Worm (Caenorhabditis elegans) whole organism, L1 larva: ENCODE results near the gene sdz-5.

ENCODE experiments used
- C04F5.9 ChIP-seq: sonication (generic microtip); optimal IDR thresholded peaks from 2 replicates; lab custom pipeline; 2016; ENCODE audit warnings: missing genetic modification characterization, missing compliant biosample characterization
- C16A3.4 ChIP-seq: fragments of 150-350 bp; optimal IDR thresholded peaks from 2 replicates; lab custom pipeline; 2014; ENCODE audit warnings: missing biosample characterization, missing genetic modification characterization
- C34B4.2 ChIP-seq: sonication (generic microtip); optimal IDR thresholded peaks from 2 replicates; lab custom pipeline; 2017; ENCODE audit warnings: mild to moderate bottlenecking, missing genetic modification characterization, missing compliant biosample characterization
- F16B12.6 ChIP-seq: fragments of 150-350 bp; optimal IDR thresholded peaks from 2 replicates; lab custom pipeline; 2014; ENCODE audit warnings: missing biosample characterization, missing genetic modification characterization
- Y116A8C.19 ChIP-seq: sonication (generic microtip); optimal IDR thresholded peaks from 2 replicates; lab custom pipeline; 2016; ENCODE audit warnings: missing compliant biosample characterization, missing genetic modification characterization, borderline replicate concordance
- aha-1 ChIP-seq: fragments of 150-350 bp; optimal IDR thresholded peaks from 2 replicates; lab custom pipeline; 2014; ENCODE audit warnings: missing biosample characterization, missing genetic modification characterization
- aly-2 ChIP-seq: fragments of 150-350 bp; optimal IDR thresholded peaks from 2 replicates; lab custom pipeline; 2014; ENCODE audit warnings: missing biosample characterization, missing genetic modification characterization
- ama-1 ChIP-seq: fragments of 150-350 bp; optimal IDR thresholded peaks from 2 replicates; lab custom pipeline; 2014
- ceh-82 ChIP-seq, 3 experiments: fragments of 150-350 bp in 1 of 3; sonication (generic microtip) in 2 of 3; optimal IDR thresholded peaks; 2 replicates each; lab custom pipeline; 2014 to 2017; ENCODE audit warnings: missing biosample characterization in 3 of 3, missing genetic modification characterization in 3 of 3
- ceh-88 ChIP-seq: fragments of 200-800 bp; sonication (Bioruptor generic); IDR thresholded peaks from 2 replicates; pipeline ENCODE4 v1.3.6; 2022; ENCODE audit warnings: missing genetic modification characterization, missing compliant biosample characterization
- ces-1 ChIP-seq: fragments of 150-350 bp; optimal IDR thresholded peaks from 2 replicates; lab custom pipeline; 2014; ENCODE audit warnings: missing biosample characterization, missing genetic modification reagents, missing genetic modification characterization
- dpl-1 ChIP-seq, 3 experiments: fragments of 150-350 bp in 2 of 3; sonication (generic microtip) in 1 of 3; optimal IDR thresholded peaks; 2 replicates each; lab custom pipeline; 2014 to 2017; ENCODE audit warnings: missing biosample characterization in 3 of 3, missing genetic modification characterization in 3 of 3, missing genetic modification reagents in 3 of 3
- dsc-1 ChIP-seq: sonication (generic microtip); optimal IDR thresholded peaks from 2 replicates; lab custom pipeline; 2016; ENCODE audit warnings: mild to moderate bottlenecking, missing genetic modification characterization, missing compliant biosample characterization
- efl-1 ChIP-seq, 4 experiments: fragments of 150-350 bp; optimal IDR thresholded peaks in 3 of 4; peaks in 1 of 4; 1 replicate in 1 of 4; 2 replicates in 3 of 4; lab custom pipeline; 2014; ENCODE audit warnings: missing biosample characterization in 2 of 4, missing genetic modification characterization in 2 of 4, missing genetic modification reagents in 2 of 4
- efl-3 ChIP-seq: fragments of 200-800 bp; sonication (Bioruptor generic); optimal IDR thresholded peaks from 2 replicates; lab custom pipeline; 2018; ENCODE audit warnings: mild to moderate bottlenecking, missing genetic modification characterization, missing compliant biosample characterization
- egl-13 ChIP-seq: sonication (generic microtip); optimal IDR thresholded peaks from 2 replicates; lab custom pipeline; 2016; ENCODE audit warnings: missing genotype, missing genetic modification reagents, missing genetic modification characterization, missing compliant biosample characterization
- egl-27 ChIP-seq, 2 experiments: fragments of 150-350 bp in 1 of 2; sonication (generic microtip); optimal IDR thresholded peaks; 3 replicates each; lab custom pipeline; 2017 to 2018; ENCODE audit warnings: missing biosample characterization in 2 of 2, missing genetic modification characterization in 2 of 2, missing genetic modification reagents in 2 of 2
- elt-2 ChIP-seq: sonication (generic microtip); optimal IDR thresholded peaks from 2 replicates; lab custom pipeline; 2016; ENCODE audit warnings: missing genetic modification characterization, mild to moderate bottlenecking, inconsistent platforms, missing compliant biosample characterization, missing genetic modification reagents
- ets-5 ChIP-seq: fragments of 200-800 bp; sonication (Bioruptor generic); IDR thresholded peaks from 2 replicates; pipeline ENCODE4 v1.3.6; 2022; ENCODE audit warnings: missing genetic modification characterization, missing compliant biosample characterization
- fkh-10 ChIP-seq: sonication (generic microtip); optimal IDR thresholded peaks from 2 replicates; lab custom pipeline; 2017; ENCODE audit warnings: missing biosample characterization, missing genetic modification reagents, missing genetic modification characterization
- fkh-8 ChIP-seq: sonication (generic microtip); optimal IDR thresholded peaks from 2 replicates; lab custom pipeline; 2016; ENCODE audit warnings: mild to moderate bottlenecking, missing genetic modification characterization, missing compliant biosample characterization
- grh-1 ChIP-seq: fragments of 200-800 bp; sonication (Bioruptor generic); IDR thresholded peaks from 2 replicates; pipeline ENCODE4 v1.3.6; 2022; ENCODE audit warnings: missing genetic modification reagents, missing genetic modification characterization, missing compliant biosample characterization
- hlh-4 ChIP-seq: sonication (generic microtip); optimal IDR thresholded peaks from 2 replicates; lab custom pipeline; 2016; ENCODE audit warnings: mild to moderate bottlenecking, missing genetic modification characterization, missing compliant biosample characterization
- hpl-2 ChIP-seq: fragments of 150-350 bp; optimal IDR thresholded peaks from 2 replicates; lab custom pipeline; 2014; ENCODE audit warnings: missing biosample characterization, missing genetic modification reagents, missing genetic modification characterization
- irx-1 ChIP-seq: sonication (generic microtip); optimal IDR thresholded peaks from 2 replicates; lab custom pipeline; 2016; ENCODE audit warnings: missing genetic modification characterization, missing compliant biosample characterization
- isw-1 ChIP-seq: fragments of 200-800 bp; sonication (Bioruptor generic); IDR thresholded peaks from 2 replicates; pipeline ENCODE4 v1.3.6; 2022; ENCODE audit warnings: missing genetic modification characterization, missing compliant biosample characterization
- jun-1 ChIP-seq: fragments of 150-350 bp; optimal IDR thresholded peaks from 2 replicates; lab custom pipeline; 2014; ENCODE audit warnings: missing biosample characterization, missing genetic modification reagents, missing genetic modification characterization
- lin-14 ChIP-seq: fragments of 200-800 bp; sonication (Bioruptor generic); optimal IDR thresholded peaks from 2 replicates; lab custom pipeline; 2018; ENCODE audit warnings: mild to moderate bottlenecking, missing genetic modification characterization, moderate library complexity, missing compliant biosample characterization
- lin-35 ChIP-seq, 2 experiments: fragments of 150-350 bp; optimal IDR thresholded peaks; 2 replicates each; lab custom pipeline; 2014; ENCODE audit warnings: missing biosample characterization in 2 of 2, missing genetic modification characterization in 2 of 2, missing genetic modification reagents in 2 of 2
- lin-39 ChIP-seq: fragments of 150-350 bp; optimal IDR thresholded peaks from 2 replicates; lab custom pipeline; 2014; ENCODE audit warnings: missing biosample characterization, missing genetic modification reagents, missing genetic modification characterization
- mdl-1 ChIP-seq, 2 experiments: fragments of 150-350 bp; optimal IDR thresholded peaks; 2 replicates each; lab custom pipeline; 2014 to 2017; ENCODE audit warnings: missing biosample characterization in 2 of 2, missing genetic modification characterization in 2 of 2, inconsistent platforms in 1 of 2
- mep-1 ChIP-seq: fragments of 150-350 bp; optimal IDR thresholded peaks from 2 replicates; lab custom pipeline; 2014; ENCODE audit warnings: missing biosample characterization, missing genetic modification characterization
- nhr-12 ChIP-seq: sonication (generic microtip); optimal IDR thresholded peaks from 2 replicates; lab custom pipeline; 2017; ENCODE audit warnings: missing biosample characterization, missing genetic modification characterization
- nhr-20 ChIP-seq: sonication (generic microtip); optimal IDR thresholded peaks from 2 replicates; lab custom pipeline; 2016; ENCODE audit warnings: mild to moderate bottlenecking, missing genetic modification characterization, missing compliant biosample characterization
- nhr-47 ChIP-seq: sonication (generic microtip); optimal IDR thresholded peaks from 2 replicates; lab custom pipeline; 2016; ENCODE audit warnings: mild to moderate bottlenecking, missing genetic modification characterization, moderate library complexity, missing compliant biosample characterization
- nhr-71 ChIP-seq: sonication (generic microtip); optimal IDR thresholded peaks from 2 replicates; lab custom pipeline; 2016; ENCODE audit warnings: mild to moderate bottlenecking, missing genetic modification characterization, moderate library complexity, missing compliant biosample characterization
- nhr-76 ChIP-seq: sonication (generic microtip); optimal IDR thresholded peaks from 2 replicates; lab custom pipeline; 2017; ENCODE audit warnings: missing biosample characterization, missing genetic modification characterization
- nhr-85 ChIP-seq: sonication (generic microtip); peaks from one replicate; lab custom pipeline; 2016; ENCODE audit warnings: missing genetic modification characterization, inconsistent platforms, missing compliant biosample characterization
- nhr-90 ChIP-seq: sonication (generic microtip); optimal IDR thresholded peaks from 2 replicates; lab custom pipeline; 2016; ENCODE audit warnings: mild to moderate bottlenecking, missing genetic modification characterization, missing compliant biosample characterization; ENCODE audit not compliant: poor library complexity
- pax-3 ChIP-seq: fragments of 200-800 bp; sonication (Bioruptor generic); optimal IDR thresholded peaks from 2 replicates; lab custom pipeline; 2018; ENCODE audit warnings: mild to moderate bottlenecking, missing genetic modification characterization, moderate library complexity, missing compliant biosample characterization
- pqm-1 ChIP-seq: sonication (generic microtip); optimal IDR thresholded peaks from 3 replicates; lab custom pipeline; 2017; ENCODE audit warnings: missing biosample characterization, missing genetic modification characterization
- rnt-1 ChIP-seq: sonication (generic microtip); optimal IDR thresholded peaks from 2 replicates; lab custom pipeline; 2016; ENCODE audit warnings: mild to moderate bottlenecking, missing genetic modification characterization, moderate library complexity, missing compliant biosample characterization
- skn-1 ChIP-seq: fragments of 150-350 bp; optimal IDR thresholded peaks from 2 replicates; lab custom pipeline; 2014; ENCODE audit warnings: missing biosample characterization, missing genetic modification characterization
- snpc-4 ChIP-seq: fragments of 150-350 bp; optimal IDR thresholded peaks from 2 replicates; lab custom pipeline; 2014; ENCODE audit warnings: missing biosample characterization, missing genetic modification characterization
- snu-23 ChIP-seq: sonication (generic microtip); optimal IDR thresholded peaks from 2 replicates; lab custom pipeline; 2016; ENCODE audit warnings: missing genetic modification characterization, missing compliant biosample characterization
- swsn-7 ChIP-seq: sonication (generic microtip); optimal IDR thresholded peaks from 2 replicates; lab custom pipeline; 2016; ENCODE audit warnings: missing genetic modification characterization, missing compliant biosample characterization
- unc-130 ChIP-seq: fragments of 150-350 bp; optimal IDR thresholded peaks from 2 replicates; lab custom pipeline; 2017; ENCODE audit warnings: missing biosample characterization, missing genetic modification characterization, inconsistent platforms
- unc-62 ChIP-seq: fragments of 150-350 bp; optimal IDR thresholded peaks from 2 replicates; lab custom pipeline; 2014; ENCODE audit warnings: missing biosample characterization, missing genetic modification reagents, missing genetic modification characterization
- unc-86 ChIP-seq: sonication (generic microtip); optimal IDR thresholded peaks from 2 replicates; lab custom pipeline; 2016; ENCODE audit warnings: missing genetic modification characterization, missing compliant biosample characterization
- unc-98 ChIP-seq: fragments of 200-800 bp; sonication (Bioruptor generic); IDR thresholded peaks from 2 replicates; pipeline ENCODE4 v1.3.6; 2022; ENCODE audit warnings: missing genetic modification characterization, missing compliant biosample characterization
- vab-15 ChIP-seq: sonication (generic microtip); optimal IDR thresholded peaks from 2 replicates; lab custom pipeline; 2017; ENCODE audit warnings: missing genotype, mild to moderate bottlenecking, missing genetic modification characterization, missing compliant biosample characterization
- xbp-1 ChIP-seq: sonication (generic microtip); optimal IDR thresholded peaks from 2 replicates; lab custom pipeline; 2016; ENCODE audit warnings: missing genetic modification characterization, missing compliant biosample characterization
- zag-1 ChIP-seq: fragments of 150-350 bp; optimal IDR thresholded peaks from 2 replicates; lab custom pipeline; 2014; ENCODE audit warnings: missing biosample characterization, missing genetic modification characterization
- ztf-11 ChIP-seq, 2 experiments: sonication (generic microtip); optimal IDR thresholded peaks; 2 replicates each; lab custom pipeline; 2016 to 2017; ENCODE audit warnings: missing genetic modification characterization in 2 of 2, missing biosample characterization in 1 of 2, missing compliant biosample characterization in 1 of 2

The sdz-5 gene

DNA sequence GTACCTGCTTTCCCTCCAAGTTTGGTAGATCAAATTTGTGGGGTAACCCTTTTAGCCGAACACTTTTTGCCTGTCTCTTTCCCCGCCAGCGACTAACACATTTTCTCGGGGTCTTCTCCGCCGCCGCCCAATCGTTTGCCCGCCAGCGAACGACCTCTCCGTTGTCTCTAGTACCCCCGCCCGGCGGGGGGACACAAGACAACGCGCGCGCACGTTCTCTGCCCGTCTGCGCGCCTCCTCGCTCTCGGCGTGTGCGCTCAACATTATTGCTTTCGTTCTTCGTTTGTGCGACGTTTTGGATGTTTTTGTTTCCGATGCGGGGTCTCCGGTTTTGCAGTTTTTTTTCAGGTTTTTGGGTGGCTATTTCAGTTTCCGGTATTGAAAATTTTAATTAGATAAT lies 47.0 kb downstream of the sdz-5 start:
- no peak for TF ChIP-seq nhr-20 (tag; lab: Kevin White, UChicago)
- no peak for TF ChIP-seq ama-1 (lab: Kevin White, UChicago)
- TF ChIP-seq zag-1 (tag; lab: Kevin White, UChicago): no peak
- TF ChIP-seq hlh-4 (tag; lab: Kevin White, UChicago): no peak
- TF ChIP-seq ceh-82 (tag; optimal IDR thresholded peaks at IDR 0.05; lab: Kevin White, UChicago): peak in 1 of 3 experiments; percentile 49
- TF ChIP-seq mep-1 (tag; lab: Kevin White, UChicago): peak; percentile 33
- TF ChIP-seq Y116A8C.19 (tag; lab: Kevin White, UChicago): no peak
- no peak for TF ChIP-seq nhr-76 (tag; lab: Kevin White, UChicago)
- TF ChIP-seq lin-39 (tag; lab: Kevin White, UChicago): no peak
- no peak for TF ChIP-seq nhr-12 (tag; lab: Kevin White, UChicago)
- TF ChIP-seq nhr-90 (tag; lab: Kevin White, UChicago): no peak
- TF ChIP-seq aly-2: no peak
- TF ChIP-seq dsc-1 (tag; lab: Kevin White, UChicago): peak; percentile 9
- no peak for TF ChIP-seq pqm-1 (tag; lab: Kevin White, UChicago)
- no peak for TF ChIP-seq irx-1 (tag; lab: Kevin White, UChicago)
- peak; percentile 27 for TF ChIP-seq nhr-47
- TF ChIP-seq ztf-11 (tag; optimal IDR thresholded peaks at IDR 0.05; lab: Kevin White, UChicago): no peak
- no peak for TF ChIP-seq ces-1
- TF ChIP-seq dpl-1 (GFP tag; optimal IDR thresholded peaks at IDR 0.05; lab: Kevin White, UChicago): peak in 1 of 3 experiments; percentile 9
- TF ChIP-seq jun-1 (tag; lab: Kevin White, UChicago): no peak
- TF ChIP-seq nhr-85: no peak
- TF ChIP-seq F16B12.6 (tag; lab: Kevin White, UChicago): no peak
- no peak for TF ChIP-seq egl-13 (tag; lab: Kevin White, UChicago)
- no peak for TF ChIP-seq efl-3 (GFP tag; lab: Kevin White, UChicago)
- no peak for TF ChIP-seq nhr-71
- TF ChIP-seq fkh-10: no peak
- no peak for TF ChIP-seq aha-1 (tag; lab: Kevin White, UChicago)
- no peak for TF ChIP-seq C16A3.4 (tag; lab: Kevin White, UChicago)
- no peak for TF ChIP-seq egl-27 (tag; optimal IDR thresholded peaks at IDR 0.05; lab: Kevin White, UChicago)
- no peak for TF ChIP-seq grh-1 (GFP tag; lab: Robert Waterston, UW)
- TF ChIP-seq swsn-7 (tag; lab: Kevin White, UChicago): no peak
- no peak for TF ChIP-seq unc-86
- TF ChIP-seq elt-2 (tag; lab: Kevin White, UChicago): no peak
- TF ChIP-seq ets-5: no peak
- TF ChIP-seq vab-15 (tag; lab: Kevin White, UChicago): no peak
- TF ChIP-seq snu-23: peak; percentile 20
- TF ChIP-seq lin-35 (GFP tag; optimal IDR thresholded peaks at IDR 0.05; lab: Kevin White, UChicago): peak; percentile 20 to 22
- TF ChIP-seq mdl-1 (tag; optimal IDR thresholded peaks at IDR 0.05; lab: Kevin White, UChicago): no peak
- TF ChIP-seq xbp-1: no peak
- TF ChIP-seq snpc-4 (tag; lab: Kevin White, UChicago): no peak
- TF ChIP-seq pax-3: no peak
- TF ChIP-seq C34B4.2: no peak
- TF ChIP-seq efl-1 (optimal IDR thresholded peaks at IDR 0.05; lab: Kevin White, UChicago): no peak
- no peak for TF ChIP-seq efl-1 (GFP tag; optimal IDR thresholded peaks at IDR 0.05 in 1 of 2; lab: Kevin White, UChicago)
- no peak for TF ChIP-seq hpl-2 (GFP tag; lab: Kevin White, UChicago)
- TF ChIP-seq unc-62: no peak
- TF ChIP-seq rnt-1 (tag; lab: Kevin White, UChicago): peak; percentile 24
- no peak for TF ChIP-seq C04F5.9 (tag; lab: Kevin White, UChicago)
- no peak for TF ChIP-seq ceh-88 (GFP tag; lab: Robert Waterston, UW)
- peak; percentile 17 for TF ChIP-seq skn-1 (tag; lab: Kevin White, UChicago)
- TF ChIP-seq isw-1 (GFP tag; lab: Robert Waterston, UW): no peak
- no peak for TF ChIP-seq unc-130 (tag; lab: Kevin White, UChicago)
- TF ChIP-seq fkh-8 (tag; lab: Kevin White, UChicago): no peak
- TF ChIP-seq unc-98 (GFP tag; lab: Robert Waterston, UW): no peak
- TF ChIP-seq lin-14 (GFP tag; lab: Kevin White, UChicago): peak; percentile 73
